Fruit fly (Drosophila melanogaster) S2 (cell line): ENCODE results near the gene Arfip.

Experiments
- CG8478 ChIP-seq: fragments of >200 bp; optimal IDR thresholded peaks from 2 replicates; lab custom pipeline; 2018
- CTCF ChIP-seq, 2 experiments: fragments of >200 bp; optimal IDR thresholded peaks; 2 replicates each; lab custom pipeline; 2018

DNA sequence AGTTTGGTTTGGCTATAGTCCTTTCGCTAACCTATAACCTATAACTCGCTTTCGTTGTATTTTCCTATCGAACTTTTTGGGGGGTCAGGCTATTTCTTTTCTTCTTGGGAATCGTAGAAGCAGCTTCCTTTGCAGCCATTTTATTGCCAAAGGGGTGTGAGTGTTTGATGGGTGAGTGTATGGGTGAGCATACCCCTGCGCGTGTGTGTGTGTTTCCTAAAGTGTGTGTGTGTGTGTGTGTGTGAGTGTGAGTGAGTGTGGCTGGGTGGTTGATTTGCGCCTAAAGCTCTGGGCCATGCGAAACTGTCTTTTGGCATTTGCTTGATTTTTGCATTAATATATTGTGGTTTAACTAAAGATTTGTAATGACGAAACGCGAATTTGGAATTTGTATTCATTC is 19.0 kb upstream of the Arfip start:
- TF ChIP-seq CTCF (optimal IDR thresholded peaks at IDR 0.05; lab: Kevin White, UChicago) (no peak), CG8478 (no peak)
